Worm (Caenorhabditis elegans) whole organism, young adult: Measurements from ENCODE around the gene mig-18.

ENCODE experiments used
- C17E4.6 ChIP-seq: fragments of 200-800 bp; sonication (Bioruptor generic); IDR thresholded peaks from 2 replicates; pipeline ENCODE4 v1.3.6; 2022; ENCODE audit warnings: missing genetic modification reagents, missing genetic modification characterization, missing compliant biosample characterization
- F10E7.11 ChIP-seq: sonication (generic microtip); optimal IDR thresholded peaks from 2 replicates; lab custom pipeline; 2017; ENCODE audit warnings: mild to moderate bottlenecking, missing genetic modification characterization, moderate library complexity, missing compliant biosample characterization
- F49E8.2 ChIP-seq: sonication (generic microtip); optimal IDR thresholded peaks from 3 replicates; lab custom pipeline; 2017; ENCODE audit warnings: missing genetic modification characterization, mild to moderate bottlenecking, missing compliant biosample characterization, antibody characterized with exemption, moderate library complexity; ENCODE audit not compliant: insufficient read depth
- F52B5.7 ChIP-seq: sonication (generic microtip); optimal IDR thresholded peaks from 2 replicates; lab custom pipeline; 2016; ENCODE audit warnings: mild to moderate bottlenecking, missing genetic modification characterization, missing compliant biosample characterization
- K11D2.4 ChIP-seq: fragments of 200-800 bp; sonication (Bioruptor generic); IDR thresholded peaks from 2 replicates; pipeline ENCODE4 v1.3.6; 2022; ENCODE audit warnings: missing genetic modification reagents, missing genetic modification characterization, missing compliant biosample characterization
- K12H6.12 ChIP-seq: fragments of 200-800 bp; sonication (Bioruptor generic); optimal IDR thresholded peaks from 2 replicates; lab custom pipeline; 2018; ENCODE audit warnings: mild to moderate bottlenecking, missing genetic modification characterization, missing compliant biosample characterization
- Y53G8AR.9 ChIP-seq: fragments of 200-800 bp; sonication (Bioruptor generic); conservative IDR thresholded peaks from 2 replicates; pipeline ENCODE4 v1.3.6; 2022; ENCODE audit warnings: missing genetic modification reagents, missing genetic modification characterization, missing compliant biosample characterization
- aptf-2 ChIP-seq: fragments of 200-800 bp; sonication (Bioruptor generic); conservative IDR thresholded peaks from 2 replicates; pipeline ENCODE4 v1.3.6; 2022; ENCODE audit warnings: missing genetic modification reagents, missing genetic modification characterization, missing compliant biosample characterization
- attf-5 ChIP-seq: fragments of 200-800 bp; sonication (Bioruptor generic); optimal IDR thresholded peaks from 2 replicates; lab custom pipeline; 2018; ENCODE audit warnings: mild to moderate bottlenecking, missing genetic modification characterization, missing compliant biosample characterization
- cebp-1 ChIP-seq, 2 experiments: fragments of 200-800 bp in 1 of 2; sonication (Bioruptor generic) in 1 of 2; sonication (generic microtip) in 1 of 2; IDR thresholded peaks in 1 of 2; optimal IDR thresholded peaks in 1 of 2; 2 replicates each; pipeline versions ENCODE4 v1.3.6 to Lab custom; 2017 to 2022; ENCODE audit warnings: missing compliant biosample characterization in 2 of 2, missing genetic modification characterization in 2 of 2, mild to moderate bottlenecking in 1 of 2, missing genetic modification reagents in 1 of 2, moderate library complexity in 1 of 2
- cebp-2 ChIP-seq: fragments of 200-800 bp; sonication (Bioruptor generic); IDR thresholded peaks from 2 replicates; pipeline ENCODE4 v1.3.6; 2022; ENCODE audit warnings: missing genetic modification characterization, missing compliant biosample characterization
- egl-18 ChIP-seq: fragments of 200-800 bp; sonication (Bioruptor generic); IDR thresholded peaks from 2 replicates; pipeline ENCODE4 v1.3.6; 2022; ENCODE audit warnings: missing genetic modification reagents, missing genetic modification characterization, missing compliant biosample characterization
- egrh-3 ChIP-seq: fragments of 200-800 bp; sonication (Bioruptor generic); IDR thresholded peaks from 2 replicates; pipeline ENCODE4 v1.3.6; 2022; ENCODE audit warnings: missing genetic modification reagents, missing genetic modification characterization, missing compliant biosample characterization
- fkh-3 ChIP-seq: sonication (generic microtip); optimal IDR thresholded peaks from 2 replicates; lab custom pipeline; 2016; ENCODE audit warnings: mild to moderate bottlenecking, missing genetic modification characterization, missing compliant biosample characterization
- hlh-12 ChIP-seq: sonication (generic microtip); optimal IDR thresholded peaks from 2 replicates; lab custom pipeline; 2016; ENCODE audit warnings: missing genetic modification characterization, missing compliant biosample characterization
- hmg-1.2 ChIP-seq: fragments of 200-800 bp; sonication (Bioruptor generic); IDR thresholded peaks from 2 replicates; pipeline ENCODE4 v1.3.6; 2022; ENCODE audit warnings: missing genetic modification reagents, missing genetic modification characterization, missing compliant biosample characterization
- hmg-20 ChIP-seq: fragments of 200-800 bp; sonication (Bioruptor generic); IDR thresholded peaks from 2 replicates; pipeline ENCODE4 v1.3.6; 2022; ENCODE audit warnings: missing genetic modification reagents, missing genetic modification characterization, missing compliant biosample characterization
- let-607 ChIP-seq, 2 experiments: fragments of 200-800 bp in 1 of 2; sonication (Bioruptor generic) in 1 of 2; sonication (generic microtip) in 1 of 2; optimal IDR thresholded peaks; 2 replicates each; lab custom pipeline; 2016 to 2018; ENCODE audit warnings: mild to moderate bottlenecking in 2 of 2, missing compliant biosample characterization in 2 of 2, missing genetic modification characterization in 2 of 2, moderate library complexity in 2 of 2, missing genotype in 1 of 2
- lin-35 ChIP-seq, 3 experiments: fragments of 150-350 bp in 2 of 3; sonication (generic microtip) in 1 of 3; optimal IDR thresholded peaks; 2 replicates each; lab custom pipeline; 2014 to 2018; ENCODE audit warnings: missing biosample characterization in 3 of 3, missing genetic modification characterization in 3 of 3, missing genetic modification reagents in 3 of 3
- lin-40 ChIP-seq: sonication (generic microtip); optimal IDR thresholded peaks from 2 replicates; lab custom pipeline; 2016; ENCODE audit warnings: missing genetic modification characterization, mild to moderate bottlenecking, missing compliant biosample characterization, missing genotype, missing genetic modification reagents
- lin-54 ChIP-seq: fragments of 200-800 bp; sonication (Bioruptor generic); optimal IDR thresholded peaks from 2 replicates; lab custom pipeline; 2018; ENCODE audit warnings: mild to moderate bottlenecking, missing genetic modification characterization, missing compliant biosample characterization
- lir-1 ChIP-seq: fragments of 200-800 bp; sonication (Bioruptor generic); conservative IDR thresholded peaks from 2 replicates; pipeline ENCODE4 v1.3.6; 2022; ENCODE audit warnings: missing genetic modification reagents, missing genetic modification characterization, missing compliant biosample characterization
- lsy-27 ChIP-seq: sonication (generic microtip); optimal IDR thresholded peaks from 2 replicates; lab custom pipeline; 2017; ENCODE audit warnings: missing genetic modification characterization, mild to moderate bottlenecking, missing compliant biosample characterization, antibody characterized with exemption, missing genotype, borderline replicate concordance; ENCODE audit not compliant: insufficient read depth
- mcd-1 ChIP-seq: fragments of 200-800 bp; sonication (Bioruptor generic); IDR thresholded peaks from 2 replicates; pipeline ENCODE4 v1.3.6; 2022; ENCODE audit warnings: missing genetic modification reagents, missing genetic modification characterization, missing compliant biosample characterization
- nfya-2 ChIP-seq: fragments of 200-800 bp; sonication (Bioruptor generic); IDR thresholded peaks from 2 replicates; pipeline ENCODE4 v1.3.6; 2022; ENCODE audit warnings: missing genetic modification reagents, missing genetic modification characterization, missing compliant biosample characterization
- nfyb-1 ChIP-seq: fragments of 200-800 bp; sonication (Bioruptor generic); IDR thresholded peaks from 2 replicates; pipeline ENCODE4 v1.3.6; 2022; ENCODE audit warnings: missing genetic modification reagents, missing genetic modification characterization, missing compliant biosample characterization
- nhr-80 ChIP-seq: sonication (generic microtip); optimal IDR thresholded peaks from 2 replicates; lab custom pipeline; 2016; ENCODE audit warnings: missing genetic modification characterization, missing compliant biosample characterization
- rpc-1 ChIP-seq, 2 experiments: fragments of 150-350 bp in 1 of 2; sonication (generic microtip) in 1 of 2; optimal IDR thresholded peaks; 2 replicates each; lab custom pipeline; 2014 to 2018; ENCODE audit warnings: missing biosample characterization in 1 of 2, missing genetic modification characterization in 1 of 2, missing genetic modification reagents in 1 of 2, missing genotype in 1 of 2
- snpc-4 ChIP-seq, 5 experiments: fragments of 150-350 bp in 1 of 5; sonication (generic microtip) in 4 of 5; optimal IDR thresholded peaks; 2 replicates each; lab custom pipeline; 2014 to 2018; ENCODE audit warnings: missing genetic modification characterization in 5 of 5, missing biosample characterization in 3 of 5, antibody characterized with exemption in 2 of 5, mild to moderate bottlenecking in 2 of 5, missing compliant biosample characterization in 2 of 5, missing genotype in 2 of 5, moderate library complexity in 2 of 5, missing genetic modification reagents in 1 of 5
- tbp1 ChIP-seq: fragments of 200-800 bp; sonication (Bioruptor generic); optimal IDR thresholded peaks from 2 replicates; lab custom pipeline; 2018; ENCODE audit warnings: mild to moderate bottlenecking, missing genetic modification characterization, missing compliant biosample characterization
- ztf-18 ChIP-seq: sonication (generic microtip); optimal IDR thresholded peaks from 2 replicates; lab custom pipeline; 2016; ENCODE audit warnings: missing genotype, mild to moderate bottlenecking, missing genetic modification characterization, missing compliant biosample characterization

Gene mig-18

ce11 chrIII:13377249-13377648 is 25.8 kb upstream of the mig-18 start:
- TF ChIP-seq C17E4.6 (GFP tag; lab: Robert Waterston, UW): no peak
- TF ChIP-seq attf-5 (GFP tag; lab: Kevin White, UChicago): peak; percentile 71
- no peak for TF ChIP-seq lir-1 (GFP tag; lab: Robert Waterston, UW)
- peak in 1 of 2 experiments; percentile 52 for TF ChIP-seq let-607 (tag; optimal IDR thresholded peaks at IDR 0.05; lab: Kevin White, UChicago)
- peak; percentile 64 for TF ChIP-seq lin-40 (tag; lab: Kevin White, UChicago)
- peak in 1 of 3 experiments; percentile 53 for TF ChIP-seq lin-35 (GFP tag; optimal IDR thresholded peaks at IDR 0.05; lab: Kevin White, UChicago)
- TF ChIP-seq hmg-1.2 (GFP tag; lab: Robert Waterston, UW): peak; percentile 91
- TF ChIP-seq mcd-1 (GFP tag; lab: Robert Waterston, UW): peak; percentile 49; the same call in 1 of the 2 replicates
- TF ChIP-seq nfyb-1 (GFP tag; lab: Robert Waterston, UW): peak; percentile 71; the same call in 1 of the 2 replicates
- peak; percentile 33 for TF ChIP-seq lin-54 (GFP tag; lab: Kevin White, UChicago)
- TF ChIP-seq ztf-18 (tag; lab: Kevin White, UChicago): peak; percentile 61
- no peak for TF ChIP-seq hmg-20 (GFP tag; lab: Robert Waterston, UW)
- peak; percentile 91 for TF ChIP-seq nhr-80 (tag; lab: Kevin White, UChicago)
- peak; percentile 6 for TF ChIP-seq tbp1 (GFP tag; lab: Kevin White, UChicago)
- peak; percentile 23; the same call in 1 of the 2 replicates for TF ChIP-seq cebp-1 (GFP tag; IDR thresholded peaks at IDR 0.05; lab: Robert Waterston, UW)
- TF ChIP-seq cebp-1 (tag; optimal IDR thresholded peaks at IDR 0.05; lab: Kevin White, UChicago): no peak
- TF ChIP-seq K11D2.4 (GFP tag; lab: Robert Waterston, UW): peak; percentile 72
- TF ChIP-seq K12H6.12: peak; percentile 14
- TF ChIP-seq snpc-4 (GFP tag; optimal IDR thresholded peaks at IDR 0.05; lab: Kevin White, UChicago): no peak
- TF ChIP-seq snpc-4 (tag; optimal IDR thresholded peaks at IDR 0.05; lab: Kevin White, UChicago): peak in 1 of 4 experiments; percentile 15
- TF ChIP-seq F10E7.11: no peak

ce11 chrIII:13378242-13378641 is 24.8 kb upstream of the mig-18 start, which contains the start of gene T03F6.10:
Gene T03F6.10 (minus strand): TSS chrIII:13378342.
- TF ChIP-seq F52B5.7 (no peak), cebp-2 (GFP tag; lab: Robert Waterston, UW) (0 out of 2 replicates have a peak, but pooled peaks have one; percentile 29)

DNA sequence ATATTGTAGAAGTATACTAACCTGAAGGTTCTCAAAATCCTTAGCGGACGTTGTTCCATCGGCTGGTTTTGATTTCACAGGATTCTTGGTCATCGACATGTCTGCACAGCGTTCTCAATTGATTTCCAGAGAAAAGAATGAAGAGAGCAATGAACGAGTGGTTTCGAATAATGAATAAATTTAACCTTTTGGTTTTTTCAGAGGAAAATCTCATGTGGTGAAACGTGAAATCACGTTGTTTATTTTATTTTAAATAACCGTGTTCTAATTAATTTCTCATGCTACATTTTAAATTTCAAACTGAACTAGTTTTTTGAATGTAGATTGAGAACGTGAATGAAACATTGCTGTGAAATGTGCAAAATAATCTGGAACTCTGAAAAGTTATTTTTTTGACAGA is 22.8 kb upstream of the mig-18 start, which contains the start of gene T03F6.6:
TSS of gene T03F6.6 (minus strand) at position 101 of the 400 bp plus-strand sequence.
- no peak for TF ChIP-seq egrh-3 (GFP tag; lab: Robert Waterston, UW)
- TF ChIP-seq lsy-27 (tag; lab: Kevin White, UChicago): no peak
- TF ChIP-seq lin-40 (tag; lab: Kevin White, UChicago): no peak
- no peak for TF ChIP-seq nhr-80 (tag; lab: Kevin White, UChicago)
- no peak for TF ChIP-seq nfyb-1 (GFP tag; lab: Robert Waterston, UW)

DNA sequence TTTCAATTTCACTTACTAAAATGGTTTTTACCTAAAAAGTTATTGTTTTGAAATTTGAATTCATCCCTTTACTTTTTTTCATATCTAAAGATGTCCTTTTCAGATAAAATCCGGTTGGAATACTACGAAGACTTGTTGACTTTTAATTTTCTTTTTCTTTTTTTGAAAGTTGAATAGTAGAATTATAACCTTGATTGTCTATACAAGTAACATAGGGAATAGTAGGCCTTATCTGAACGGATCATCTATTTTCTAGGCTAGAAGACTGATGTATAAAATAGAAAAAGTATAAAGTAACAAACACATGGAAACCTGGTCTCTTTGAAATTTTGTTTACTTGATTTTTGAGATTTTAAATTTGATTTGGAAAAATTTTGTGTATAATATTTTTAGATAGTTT is 22.2 kb upstream of the mig-18 start:
- TF ChIP-seq C17E4.6 (GFP tag; lab: Robert Waterston, UW) (no peak), hlh-12 (tag; lab: Kevin White, UChicago) (no peak), Y53G8AR.9 (GFP tag; lab: Robert Waterston, UW) (no peak), F49E8.2 (tag; lab: Kevin White, UChicago) (no peak), egl-18 (no peak), nfya-2 (GFP tag; lab: Robert Waterston, UW) (no peak), nhr-80 (tag; lab: Kevin White, UChicago) (no peak), aptf-2 (no peak), rpc-1 (optimal IDR thresholded peaks at IDR 0.05; lab: Kevin White, UChicago) (no peak), rpc-1 (tag; optimal IDR thresholded peaks at IDR 0.05; lab: Kevin White, UChicago) (no peak), fkh-3 (tag; lab: Kevin White, UChicago) (no peak), hmg-1.2 (GFP tag; lab: Robert Waterston, UW) (no peak)
